Fruit fly (Drosophila melanogaster) whole organism, embryonic: Measurements from ENCODE around the gene Lim1.

Source experiments
- Adf1 ChIP-seq: fragments of 200-800 bp; sonication (Bioruptor generic); IDR thresholded peaks from 2 replicates; pipeline ENCODE4 v1.3.6; 2022; ENCODE audit warnings: missing biosample characterization, missing genetic modification characterization
- BtbVII ChIP-seq: fragments of 200-800 bp; sonication (Bioruptor generic); optimal IDR thresholded peaks from 3 replicates; lab custom pipeline; 2017; ENCODE audit warnings: missing biosample characterization, mild to moderate bottlenecking, missing genetic modification characterization
- CG10366 ChIP-seq: fragments of 200-800 bp; sonication (Bioruptor generic); IDR thresholded peaks from 2 replicates; pipeline ENCODE4 v1.3.6; 2022; ENCODE audit warnings: missing biosample characterization, missing genetic modification characterization
- CG11696 ChIP-seq: fragments of 200-800 bp; sonication (Bioruptor generic); IDR thresholded peaks from 2 replicates; pipeline ENCODE4 v1.3.6; 2022; ENCODE audit warnings: missing biosample characterization, missing genetic modification characterization
- CG1233 ChIP-seq: fragments of 200-800 bp; sonication (Bioruptor generic); optimal IDR thresholded peaks from 4 replicates; lab custom pipeline; 2018; ENCODE audit warnings: missing biosample characterization, mild to moderate bottlenecking, missing genetic modification characterization
- CG12769 ChIP-seq: fragments of 200-800 bp; sonication (Bioruptor generic); optimal IDR thresholded peaks from 2 replicates; lab custom pipeline; 2019; ENCODE audit warnings: missing biosample characterization, mild to moderate bottlenecking, missing genetic modification characterization, moderate library complexity
- CG15601 ChIP-seq: fragments of 200-800 bp; sonication (Bioruptor generic); optimal IDR thresholded peaks from 3 replicates; lab custom pipeline; 2019; ENCODE audit warnings: missing biosample characterization, mild to moderate bottlenecking, missing genetic modification characterization, moderate library complexity
- CG17186 ChIP-seq: fragments of 200-800 bp; sonication (Bioruptor generic); optimal IDR thresholded peaks from 3 replicates; lab custom pipeline; 2017; ENCODE audit warnings: missing biosample characterization, missing genetic modification reagents, missing genetic modification characterization
- CG18011 ChIP-seq: fragments of 200-800 bp; sonication (Bioruptor generic); optimal IDR thresholded peaks from 2 replicates; lab custom pipeline; 2017; ENCODE audit warnings: missing biosample characterization, missing genetic modification characterization, mild to moderate bottlenecking, moderate library complexity, missing genotype
- CG18476 ChIP-seq: fragments of 200-800 bp; sonication (Bioruptor generic); optimal IDR thresholded peaks from 2 replicates; lab custom pipeline; 2016; ENCODE audit warnings: missing biosample characterization, mild to moderate bottlenecking, missing genetic modification characterization
- CG2889 ChIP-seq: fragments of 200-800 bp; sonication (Bioruptor generic); IDR thresholded peaks from 3 replicates; pipeline ENCODE4 v1.3.6; 2022; ENCODE audit warnings: missing biosample characterization, missing genetic modification characterization
- CG7357 ChIP-seq: fragments of 200-800 bp; sonication (Bioruptor generic); IDR thresholded peaks from 3 replicates; pipeline ENCODE4 v1.3.6; 2022; ENCODE audit warnings: missing biosample characterization, missing genetic modification characterization
- CG7928 ChIP-seq: fragments of 200-800 bp; sonication (Bioruptor generic); optimal IDR thresholded peaks from 2 replicates; lab custom pipeline; 2017; ENCODE audit warnings: missing biosample characterization, mild to moderate bottlenecking, missing genetic modification characterization
- CG8924 ChIP-seq: fragments of 200-800 bp; optimal IDR thresholded peaks from 3 replicates; lab custom pipeline; 2019; ENCODE audit warnings: missing biosample characterization, mild to moderate bottlenecking, missing genetic modification characterization, moderate library complexity
- CG9609 ChIP-seq: fragments of 200-800 bp; sonication (Bioruptor generic); optimal IDR thresholded peaks from 3 replicates; lab custom pipeline; 2016; ENCODE audit warnings: missing biosample characterization, missing genetic modification characterization
- CG9876 ChIP-seq: fragments of 200-800 bp; sonication (Bioruptor generic); optimal IDR thresholded peaks from 2 replicates; lab custom pipeline; 2016; ENCODE audit warnings: missing biosample characterization, missing genetic modification characterization
- Dfd ChIP-seq, 2 experiments: fragments of >200 bp; optimal IDR thresholded peaks; 2 replicates each; lab custom pipeline; 2017; ENCODE audit warnings: missing biosample characterization in 2 of 2, missing genetic modification characterization in 2 of 2
- Dp ChIP-seq: fragments of 200-800 bp; sonication (Bioruptor generic); optimal IDR thresholded peaks from 2 replicates; lab custom pipeline; 2018; ENCODE audit warnings: missing biosample characterization, mild to moderate bottlenecking, missing genetic modification characterization, moderate library complexity
- E2f2 ChIP-seq: fragments of 200-800 bp; sonication (Bioruptor generic); IDR thresholded peaks from 2 replicates; pipeline ENCODE4 v1.3.6; 2022; ENCODE audit warnings: missing biosample characterization, missing genetic modification characterization
- Elba2 ChIP-seq: fragments of 200-800 bp; sonication (Bioruptor generic); optimal IDR thresholded peaks from 3 replicates; lab custom pipeline; 2016; ENCODE audit warnings: missing biosample characterization, missing genetic modification characterization
- Hand ChIP-seq: fragments of 200-800 bp; sonication (Bioruptor generic); optimal IDR thresholded peaks from 2 replicates; lab custom pipeline; 2017; ENCODE audit warnings: mild to moderate bottlenecking, missing biosample characterization, missing genetic modification reagents, missing genetic modification characterization
- Jarid2 ChIP-seq: fragments of 200-800 bp; sonication (Bioruptor generic); optimal IDR thresholded peaks from 3 replicates; lab custom pipeline; 2017; ENCODE audit warnings: mild to moderate bottlenecking, missing biosample characterization, missing genetic modification reagents, missing genetic modification characterization
- Med ChIP-seq: fragments of 200-800 bp; sonication (Bioruptor generic); peaks from one replicate; lab custom pipeline; 2016; ENCODE audit warnings: missing biosample characterization, missing genetic modification characterization, mild to moderate bottlenecking, inconsistent platforms, moderate library complexity
- NFAT ChIP-seq: fragments of 200-800 bp; sonication (Bioruptor generic); IDR thresholded peaks from 2 replicates; pipeline ENCODE4 v1.3.6; 2022; ENCODE audit warnings: missing biosample characterization, missing genetic modification characterization
- Sox100B ChIP-seq: fragments of 200-800 bp; sonication (Bioruptor generic); optimal IDR thresholded peaks from 3 replicates; lab custom pipeline; 2018; ENCODE audit warnings: missing biosample characterization, mild to moderate bottlenecking, missing genetic modification characterization
- Trl ChIP-seq, 3 experiments: fragments of >200 bp in 2 of 3; fragments of 200-800 bp in 1 of 3; sonication (Bioruptor generic) in 1 of 3; optimal IDR thresholded peaks; 2 replicates in 1 of 3; 3 replicates in 2 of 3; lab custom pipeline; 2016 to 2017; ENCODE audit warnings: missing biosample characterization in 1 of 3, missing genetic modification characterization in 1 of 3
- btn ChIP-seq: fragments of 200-800 bp; sonication (Bioruptor generic); optimal IDR thresholded peaks from 2 replicates; lab custom pipeline; 2016; ENCODE audit warnings: missing biosample characterization, missing genetic modification characterization
- caup ChIP-seq: fragments of 200-800 bp; sonication (Bioruptor generic); optimal IDR thresholded peaks from 3 replicates; lab custom pipeline; 2017; ENCODE audit warnings: missing biosample characterization, mild to moderate bottlenecking, missing genetic modification characterization, moderate library complexity; ENCODE audit not compliant: severe bottlenecking
- chinmo ChIP-seq: fragments of 200-800 bp; sonication (Bioruptor generic); IDR thresholded peaks from 4 replicates; pipeline ENCODE4 v1.3.6; 2022; ENCODE audit warnings: missing biosample characterization, missing genetic modification characterization; ENCODE audit not compliant: partially characterized antibody
- crc ChIP-seq: fragments of 200-800 bp; sonication (Bioruptor generic); optimal IDR thresholded peaks from 2 replicates; lab custom pipeline; 2016; ENCODE audit warnings: missing biosample characterization, missing genetic modification characterization
- croc ChIP-seq: fragments of 200-800 bp; sonication (Bioruptor generic); conservative IDR thresholded peaks from 3 replicates; pipeline ENCODE4 v1.3.6; 2022; ENCODE audit warnings: missing biosample characterization, missing genetic modification characterization
- dimm ChIP-seq: fragments of 200-800 bp; sonication (Bioruptor generic); IDR thresholded peaks from 2 replicates; pipeline ENCODE4 v1.3.6; 2022; ENCODE audit warnings: missing biosample characterization, missing genetic modification characterization
- fd102C ChIP-seq: fragments of 200-800 bp; sonication (Bioruptor generic); optimal IDR thresholded peaks from 2 replicates; lab custom pipeline; 2018; ENCODE audit warnings: missing biosample characterization, mild to moderate bottlenecking, missing genetic modification characterization, moderate library complexity
- gcm ChIP-seq: fragments of 200-800 bp; sonication (Bioruptor generic); optimal IDR thresholded peaks from 2 replicates; lab custom pipeline; 2019; ENCODE audit warnings: missing biosample characterization, mild to moderate bottlenecking, missing genetic modification characterization, moderate library complexity
- gem ChIP-seq: fragments of 200-800 bp; sonication (Bioruptor generic); optimal IDR thresholded peaks from 2 replicates; lab custom pipeline; 2019; ENCODE audit warnings: missing biosample characterization, mild to moderate bottlenecking, missing genetic modification characterization, moderate library complexity
- gfzf ChIP-seq: fragments of 200-800 bp; sonication (Bioruptor generic); optimal IDR thresholded peaks from 2 replicates; lab custom pipeline; 2016; ENCODE audit warnings: missing biosample characterization, mild to moderate bottlenecking, missing genetic modification characterization, moderate library complexity
- gsb-n ChIP-seq: fragments of 200-800 bp; sonication (Bioruptor generic); optimal IDR thresholded peaks from 3 replicates; lab custom pipeline; 2018; ENCODE audit warnings: missing biosample characterization, mild to moderate bottlenecking, missing genetic modification characterization
- h ChIP-seq: fragments of >200 bp; optimal IDR thresholded peaks from 2 replicates; lab custom pipeline; 2017
- kah ChIP-seq: fragments of 200-800 bp; sonication (Bioruptor generic); optimal IDR thresholded peaks from 2 replicates; lab custom pipeline; 2018; ENCODE audit warnings: missing biosample characterization, mild to moderate bottlenecking, missing genetic modification characterization
- mam ChIP-seq: fragments of 200-800 bp; sonication (Bioruptor generic); optimal IDR thresholded peaks from 3 replicates; lab custom pipeline; 2016; ENCODE audit warnings: missing biosample characterization, missing genetic modification characterization
- mirr ChIP-seq: fragments of 200-800 bp; sonication (Bioruptor generic); optimal IDR thresholded peaks from 3 replicates; lab custom pipeline; 2018; ENCODE audit warnings: missing biosample characterization, mild to moderate bottlenecking, missing genetic modification characterization
- phol ChIP-seq: fragments of 200-800 bp; sonication (Bioruptor generic); optimal IDR thresholded peaks from 3 replicates; lab custom pipeline; 2018; ENCODE audit warnings: missing biosample characterization, mild to moderate bottlenecking, missing genetic modification characterization, moderate library complexity
- sr ChIP-seq: fragments of 200-800 bp; sonication (Bioruptor generic); IDR thresholded peaks from 3 replicates; pipeline ENCODE4 v1.3.6; 2022; ENCODE audit warnings: missing biosample characterization, missing genetic modification characterization
- zen2 ChIP-seq: fragments of 200-800 bp; sonication (Bioruptor generic); IDR thresholded peaks from 3 replicates; pipeline ENCODE4 v1.3.6; 2022; ENCODE audit warnings: missing biosample characterization, missing genetic modification characterization; ENCODE audit not compliant: partially characterized antibody

The Lim1 gene

dm6 chrX:8714064-8715046, 91.2 kb downstream of the Lim1 start, which contains the start of the genes CG2004 and CG1785 (continued):
- peak; percentile 92 for TF ChIP-seq Med (GFP tag; lab: Kevin White, UChicago)
- no peak for TF ChIP-seq Dfd (GFP tag; optimal IDR thresholded peaks at IDR 0.05; lab: Kevin White, UChicago)
- peak; percentile 19 for TF ChIP-seq gfzf (GFP tag; lab: Kevin White, UChicago)
- TF ChIP-seq croc (GFP tag; lab: Robert Waterston, UW), result peak; percentile 90
- TF ChIP-seq CG1233, result peak; percentile 87
- peak; percentile 80 for TF ChIP-seq CG18011 (GFP tag; lab: Kevin White, UChicago)
- TF ChIP-seq Dp (GFP tag; lab: Kevin White, UChicago), result peak; percentile 41
- peak; percentile 77 for TF ChIP-seq CG15601 (tag; lab: Kevin White, UChicago)
- TF ChIP-seq caup (GFP tag; lab: Kevin White, UChicago), result peak; percentile 89
- TF ChIP-seq Trl (optimal IDR thresholded peaks at IDR 0.05; lab: Kevin White, UChicago), result no peak
- peak; percentile 83 for TF ChIP-seq Trl (GFP tag; optimal IDR thresholded peaks at IDR 0.05; lab: Kevin White, UChicago)
- TF ChIP-seq CG8924 (tag; lab: Kevin White, UChicago), result peak; percentile 91
- peak; percentile 67 for TF ChIP-seq CG9609 (GFP tag; lab: Kevin White, UChicago)
- TF ChIP-seq gsb-n (tag; lab: Kevin White, UChicago), result peak; percentile 82
- TF ChIP-seq CG9876 (GFP tag; lab: Kevin White, UChicago), result peak; percentile 55
- TF ChIP-seq CG7357 (GFP tag; lab: Robert Waterston, UW), result peak; percentile 82
- TF ChIP-seq mirr (GFP tag; lab: Kevin White, UChicago), result peak; percentile 62
- peak; percentile 81 for TF ChIP-seq Elba2
- peak; percentile 46 for TF ChIP-seq Jarid2 (GFP tag; lab: Kevin White, UChicago)
- TF ChIP-seq dimm (GFP tag; lab: Robert Waterston, UW), result peak; percentile 27; the same call in 1 of the 2 replicates
- TF ChIP-seq kah (GFP tag; lab: Kevin White, UChicago), result peak; percentile 88
- TF ChIP-seq CG17186 (GFP tag; lab: Kevin White, UChicago), result peak; percentile 78
- peak; percentile 85 for TF ChIP-seq mam (GFP tag; lab: Kevin White, UChicago)
- TF ChIP-seq CG12769 (tag; lab: Kevin White, UChicago), result peak; percentile 84

DNA sequence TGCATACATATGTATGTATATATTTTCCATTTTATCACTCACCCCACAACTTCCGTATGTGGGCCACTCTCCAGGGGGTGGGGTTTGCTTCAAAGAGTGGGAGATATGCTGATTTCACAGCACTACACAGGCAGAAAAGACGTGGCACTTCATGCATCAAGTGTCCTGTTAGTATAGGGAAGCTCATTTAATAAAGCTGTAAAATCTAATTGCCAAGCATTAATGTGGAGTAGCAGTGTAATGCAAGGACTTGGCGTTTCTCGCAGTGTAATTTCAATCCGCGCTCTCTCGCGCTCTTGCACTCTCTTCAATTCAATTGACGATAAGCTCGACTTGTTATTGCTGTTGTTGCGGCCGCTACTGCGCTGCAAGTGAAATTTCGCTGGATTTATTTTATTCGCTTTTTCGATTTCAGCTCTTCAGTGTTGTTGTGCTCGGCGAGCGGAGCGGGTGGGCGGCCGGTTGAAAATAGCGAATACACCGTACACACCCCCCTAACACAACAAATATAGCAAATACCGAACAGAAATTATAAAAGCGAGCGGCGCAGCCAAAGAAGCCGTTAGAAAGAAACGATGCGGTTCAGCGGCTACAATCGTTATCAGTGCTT, 96.3 kb downstream of the Lim1 start, which contains the start of gene Hexo2:
Hexo2 (plus strand) TSS at position 419 of the 610 bp plus-strand sequence.
- TF ChIP-seq CG7928 (GFP tag; lab: Kevin White, UChicago) (peak; percentile 3), kah (GFP tag; lab: Kevin White, UChicago) (peak; percentile 81), CG2889 (peak; percentile 90), E2f2 (GFP tag; lab: Robert Waterston, UW) (peak; percentile 74), fd102C (GFP tag; lab: Kevin White, UChicago) (peak; percentile 58), Hand (peak; percentile 35), h (lab: Kevin White, UChicago) (no peak), Trl (optimal IDR thresholded peaks at IDR 0.05; lab: Kevin White, UChicago) (peak in 1 of 2 experiments; percentile 18), Trl (GFP tag; optimal IDR thresholded peaks at IDR 0.05; lab: Kevin White, UChicago) (peak; percentile 91), phol (tag; lab: Kevin White, UChicago) (peak; percentile 93), CG11696 (peak; percentile 85), gem (tag; lab: Kevin White, UChicago) (peak; percentile 93), CG8924 (tag; lab: Kevin White, UChicago) (peak; percentile 89), crc (GFP tag; lab: Kevin White, UChicago) (peak; percentile 85), gcm (peak; percentile 85), CG10366 (GFP tag; lab: Robert Waterston, UW) (peak; percentile 96), Adf1 (GFP tag; lab: Robert Waterston, UW) (no peak), BtbVII (GFP tag; lab: Kevin White, UChicago) (peak; percentile 77), CG17186 (GFP tag; lab: Kevin White, UChicago) (peak; percentile 83), Sox100B (GFP tag; lab: Kevin White, UChicago) (peak; percentile 89), zen2 (GFP tag; lab: Robert Waterston, UW) (no peak), NFAT (peak; percentile 90; the same call in 1 of the 2 replicates), btn (GFP tag; lab: Kevin White, UChicago) (peak; percentile 95), sr (no peak; the same call in 1 of the 3 replicates), CG18476 (GFP tag; lab: Kevin White, UChicago) (peak; percentile 86), chinmo (0 out of 4 replicates have a peak, but pooled peaks have one; percentile 48)
